Worm (Caenorhabditis elegans): ENCODE measurements around the gene prdx-3.

prdx-3 gene

ce11 chrIII:4415135-4415534 lies 7.9 kb downstream of the prdx-3 start, which contains the start of gene R07E5.11:
Gene R07E5.11, minus strand, starts transcription at chrIII:4415235.
- no peak for TF ChIP-seq ceh-13 (GFP tag; optimal IDR thresholded peaks at IDR 0.05)
- TF ChIP-seq ets-7 (tag; optimal IDR thresholded peaks at IDR 0.05), result no peak
- no peak for TF ChIP-seq sea-1 (GFP tag; conservative IDR thresholded peaks at IDR 0.05)
- TF ChIP-seq hmbx-1 (tag; optimal IDR thresholded peaks at IDR 0.05), result no peak
- no peak for TF ChIP-seq tbx-11 (GFP tag; IDR thresholded peaks at IDR 0.05)
- no peak for TF ChIP-seq B0310.2 (tag; optimal IDR thresholded peaks at IDR 0.05)
- TF ChIP-seq tbx-37 (GFP tag; conservative IDR thresholded peaks at IDR 0.05), result no peak

- no peak for TF ChIP-seq hmbx-1 (tag; optimal IDR thresholded peaks at IDR 0.05)
- no peak for TF ChIP-seq scrt-1 (GFP tag; IDR thresholded peaks at IDR 0.05)
- TF ChIP-seq tbx-11 (GFP tag; IDR thresholded peaks at IDR 0.05), result no peak
- TF ChIP-seq ama-1 (optimal IDR thresholded peaks at IDR 0.05), result no peak
- no peak for TF ChIP-seq flt-1 (GFP tag; IDR thresholded peaks at IDR 0.05)
- no peak for TF ChIP-seq tra-4 (tag; optimal IDR thresholded peaks at IDR 0.05)
- no peak for TF ChIP-seq F13C5.2 (tag; optimal IDR thresholded peaks at IDR 0.05)
- TF ChIP-seq hmg-4 (GFP tag; optimal IDR thresholded peaks at IDR 0.05), result no peak
- TF ChIP-seq aly-1 (tag; optimal IDR thresholded peaks at IDR 0.05), result no peak
- TF ChIP-seq ceh-13 (GFP tag; optimal IDR thresholded peaks at IDR 0.05), result no peak
- TF ChIP-seq pes-1 (GFP tag; IDR thresholded peaks at IDR 0.05), result no peak
- TF ChIP-seq hnd-1 (tag; optimal IDR thresholded peaks at IDR 0.05), result no peak
- TF ChIP-seq ets-7 (tag; optimal IDR thresholded peaks at IDR 0.05), result no peak
- TF ChIP-seq tbx-37 (GFP tag; conservative IDR thresholded peaks at IDR 0.05), result no peak
- TF ChIP-seq ceh-36 (tag; optimal IDR thresholded peaks at IDR 0.05), result no peak
- no peak for TF ChIP-seq sea-1 (GFP tag; conservative IDR thresholded peaks at IDR 0.05)
- no peak for TF ChIP-seq B0310.2 (tag; optimal IDR thresholded peaks at IDR 0.05)
Measured at ce11 chrIII:4417956-4418355, 10.7 kb downstream of the prdx-3 start, which contains the start of the genes R07E5.19 and pdcd-2. Gene R07E5.19, minus strand, starts transcription at chrIII:4418056. Gene pdcd-2, minus strand, starts transcription at chrIII:4418057.

- TF ChIP-seq sea-1 (GFP tag; conservative IDR thresholded peaks at IDR 0.05) (no peak), hnd-1 (tag; optimal IDR thresholded peaks at IDR 0.05) (no peak), tbx-11 (GFP tag; IDR thresholded peaks at IDR 0.05) (0 out of 2 replicates have a peak, but pooled peaks have one; percentile 44), F13C5.2 (tag; optimal IDR thresholded peaks at IDR 0.05) (peak; percentile 61), ceh-36 (tag; optimal IDR thresholded peaks at IDR 0.05) (no peak), flt-1 (GFP tag; IDR thresholded peaks at IDR 0.05) (0 out of 2 replicates have a peak, but pooled peaks have one; percentile 17), tra-4 (tag; optimal IDR thresholded peaks at IDR 0.05) (no peak)
Measured at ce11 chrIII:4419117-4419978, 12.1 kb downstream of the prdx-3 start, which contains the start of the genes R07E5.7 and cku-80. Gene R07E5.7, minus strand, starts transcription at chrIII:4419167. Gene cku-80, plus strand, starts transcription at chrIII:4419848.

DNA sequence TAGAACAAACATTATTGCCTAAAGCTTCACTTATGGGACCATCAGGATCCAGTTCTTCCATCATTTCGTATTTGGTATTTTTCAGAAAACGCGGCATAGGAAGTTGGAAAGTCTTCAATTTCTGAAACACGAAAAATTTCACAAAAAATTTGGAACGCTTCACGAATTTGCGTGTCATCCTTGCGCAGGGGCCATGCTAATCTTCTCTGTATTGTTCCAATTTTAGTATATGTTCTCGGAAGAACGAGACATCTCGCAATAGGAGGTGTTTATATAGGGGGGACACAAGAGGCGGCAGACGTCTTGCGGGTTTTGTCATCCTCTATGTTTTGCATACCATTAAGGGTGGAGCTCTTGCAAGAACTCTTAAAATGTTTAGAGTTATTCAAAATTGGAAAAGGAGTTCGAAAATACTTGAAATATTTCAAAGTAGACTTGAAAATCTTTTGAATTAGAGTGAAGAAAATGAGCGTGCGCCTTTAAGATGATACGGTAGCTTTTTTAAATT lies 19.5 kb downstream of the prdx-3 start:
- TF ChIP-seq hmg-4 (GFP tag; optimal IDR thresholded peaks at IDR 0.05) (peak; percentile 85), hnd-1 (tag; optimal IDR thresholded peaks at IDR 0.05) (peak; percentile 45), flt-1 (GFP tag; IDR thresholded peaks at IDR 0.05) (peak; percentile 81), hmbx-1 (tag; optimal IDR thresholded peaks at IDR 0.05) (peak; percentile 56), ceh-36 (tag; optimal IDR thresholded peaks at IDR 0.05) (peak; percentile 78), sea-1 (GFP tag; conservative IDR thresholded peaks at IDR 0.05) (peak; percentile 90), tbx-37 (GFP tag; conservative IDR thresholded peaks at IDR 0.05) (peak; percentile 87), tbx-11 (GFP tag; IDR thresholded peaks at IDR 0.05) (peak; percentile 89), pes-1 (GFP tag; IDR thresholded peaks at IDR 0.05) (peak; percentile 93), ets-7 (tag; optimal IDR thresholded peaks at IDR 0.05) (peak; percentile 10), tra-4 (tag; optimal IDR thresholded peaks at IDR 0.05) (peak; percentile 34), aly-1 (tag; optimal IDR thresholded peaks at IDR 0.05) (peak; percentile 80), ceh-13 (GFP tag; optimal IDR thresholded peaks at IDR 0.05) (peak; percentile 42), scrt-1 (GFP tag; IDR thresholded peaks at IDR 0.05) (peak; percentile 92), F13C5.2 (tag; optimal IDR thresholded peaks at IDR 0.05) (peak; percentile 54), B0310.2 (tag; optimal IDR thresholded peaks at IDR 0.05) (peak; percentile 59)

- TF ChIP-seq flt-1 (GFP tag; IDR thresholded peaks at IDR 0.05) (peak; percentile 78), ceh-36 (tag; optimal IDR thresholded peaks at IDR 0.05) (peak; percentile 27), B0310.2 (tag; optimal IDR thresholded peaks at IDR 0.05) (no peak), tbx-11 (GFP tag; IDR thresholded peaks at IDR 0.05) (peak; percentile 75), hmg-4 (GFP tag; optimal IDR thresholded peaks at IDR 0.05) (peak; percentile 28), tbx-37 (GFP tag; conservative IDR thresholded peaks at IDR 0.05) (peak; percentile 46; the same call in 1 of the 2 replicates), hmbx-1 (tag; optimal IDR thresholded peaks at IDR 0.05) (no peak), ceh-13 (GFP tag; optimal IDR thresholded peaks at IDR 0.05) (peak; percentile 15), hnd-1 (tag; optimal IDR thresholded peaks at IDR 0.05) (peak; percentile 27), F13C5.2 (tag; optimal IDR thresholded peaks at IDR 0.05) (no peak), aly-1 (tag; optimal IDR thresholded peaks at IDR 0.05) (peak; percentile 48), tra-4 (tag; optimal IDR thresholded peaks at IDR 0.05) (no peak), sea-1 (GFP tag; conservative IDR thresholded peaks at IDR 0.05) (0 out of 2 replicates have a peak, but pooled peaks have one; percentile 66), scrt-1 (GFP tag; IDR thresholded peaks at IDR 0.05) (peak; percentile 79)
Measured at ce11 chrIII:4428797-4429196, 21.6 kb downstream of the prdx-3 start.

DNA sequence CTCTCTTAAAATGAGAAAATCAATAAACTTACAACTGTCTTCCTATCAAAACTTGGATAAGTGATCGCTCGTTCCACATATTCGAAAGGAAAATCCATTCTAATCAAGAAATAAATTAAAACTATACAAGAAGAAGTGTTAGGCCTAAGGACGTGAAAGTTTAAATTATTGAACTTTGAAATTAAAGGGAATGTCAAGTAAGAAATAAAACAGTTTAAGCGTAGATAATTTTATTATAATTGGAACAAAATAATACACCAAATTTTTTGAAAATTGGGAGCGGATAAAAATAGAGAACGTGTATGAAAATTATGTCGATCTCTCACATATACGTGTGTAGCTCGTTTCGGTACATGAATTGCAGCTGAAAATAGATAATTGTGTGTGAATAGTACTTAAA lies 22.2 kb downstream of the prdx-3 start, which contains the start of gene C28A5.6:
Gene C28A5.6, minus strand, starts transcription at position 101 of the 400 bp plus-strand sequence.
- TF ChIP-seq tra-4 (tag; optimal IDR thresholded peaks at IDR 0.05) (no peak), sea-1 (GFP tag; conservative IDR thresholded peaks at IDR 0.05) (no peak), tbx-11 (GFP tag; IDR thresholded peaks at IDR 0.05) (no peak), hmg-4 (GFP tag; optimal IDR thresholded peaks at IDR 0.05) (no peak), ceh-13 (GFP tag; optimal IDR thresholded peaks at IDR 0.05) (no peak), B0310.2 (tag; optimal IDR thresholded peaks at IDR 0.05) (no peak), scrt-1 (GFP tag; IDR thresholded peaks at IDR 0.05) (no peak)

All from whole organism, early embryonic.